Fruit fly (Drosophila melanogaster) whole organism, embryonic: ENCODE measurements around the gene Vps37B.

Experiments
- B-H2 ChIP-seq: fragments of 200-800 bp; sonication (Bioruptor generic); optimal IDR thresholded peaks from 2 replicates; lab custom pipeline; 2018; ENCODE audit warnings: missing biosample characterization, mild to moderate bottlenecking, missing genetic modification characterization
- Bgb ChIP-seq: fragments of 200-800 bp; sonication (Bioruptor generic); IDR thresholded peaks from 2 replicates; pipeline ENCODE4 v1.3.6; 2022; ENCODE audit warnings: missing biosample characterization, missing genetic modification characterization; ENCODE audit not compliant: partially characterized antibody
- C15 ChIP-seq: fragments of 200-800 bp; sonication (Bioruptor generic); IDR thresholded peaks from 3 replicates; pipeline ENCODE4 v1.3.6; 2022; ENCODE audit warnings: missing biosample characterization, missing genetic modification characterization
- CG10431 ChIP-seq: fragments of 200-800 bp; sonication (Bioruptor generic); optimal IDR thresholded peaks from 3 replicates; lab custom pipeline; 2018; ENCODE audit warnings: missing biosample characterization, mild to moderate bottlenecking, missing genetic modification characterization
- CG10543 ChIP-seq: fragments of 200-800 bp; sonication (Bioruptor generic); optimal IDR thresholded peaks from 3 replicates; lab custom pipeline; 2017; ENCODE audit warnings: missing biosample characterization, mild to moderate bottlenecking, missing genetic modification characterization, moderate library complexity
- CG14014 ChIP-seq: fragments of 200-800 bp; sonication (Bioruptor generic); IDR thresholded peaks from 2 replicates; pipeline ENCODE4 v1.3.6; 2022; ENCODE audit warnings: missing biosample characterization, missing genetic modification characterization
- CG1529 ChIP-seq: fragments of 200-800 bp; sonication (Bioruptor generic); optimal IDR thresholded peaks from 3 replicates; lab custom pipeline; 2018; ENCODE audit warnings: missing biosample characterization, missing genetic modification characterization
- CG1602 ChIP-seq: fragments of 200-800 bp; sonication (Bioruptor generic); optimal IDR thresholded peaks from 3 replicates; lab custom pipeline; 2016; ENCODE audit warnings: missing biosample characterization, missing genetic modification characterization
- CG17361 ChIP-seq: fragments of 200-800 bp; sonication (Bioruptor generic); IDR thresholded peaks from 3 replicates; pipeline ENCODE4 v1.3.6; 2022; ENCODE audit warnings: missing biosample characterization, missing genetic modification characterization
- CG1832 ChIP-seq: fragments of 200-800 bp; sonication (Bioruptor generic); optimal IDR thresholded peaks from 2 replicates; lab custom pipeline; 2017; ENCODE audit warnings: missing biosample characterization, mild to moderate bottlenecking, missing genetic modification characterization, inconsistent platforms
- CG2120 ChIP-seq: fragments of 200-800 bp; sonication (Bioruptor generic); optimal IDR thresholded peaks from 3 replicates; lab custom pipeline; 2016; ENCODE audit warnings: missing biosample characterization, missing genetic modification characterization
- CG2129 ChIP-seq: fragments of 200-800 bp; sonication (Bioruptor generic); IDR thresholded peaks from 2 replicates; pipeline ENCODE4 v1.3.6; 2022; ENCODE audit warnings: missing biosample characterization, missing genetic modification characterization; ENCODE audit not compliant: partially characterized antibody
- CG2889 ChIP-seq: fragments of 200-800 bp; sonication (Bioruptor generic); IDR thresholded peaks from 3 replicates; pipeline ENCODE4 v1.3.6; 2022; ENCODE audit warnings: missing biosample characterization, missing genetic modification characterization
- CG31224 ChIP-seq: fragments of 200-800 bp; sonication (Bioruptor generic); IDR thresholded peaks from 2 replicates; pipeline ENCODE4 v1.3.6; 2022; ENCODE audit warnings: missing biosample characterization, missing genetic modification characterization
- CG32532 ChIP-seq: fragments of 200-800 bp; sonication (Bioruptor generic); IDR thresholded peaks from 2 replicates; pipeline ENCODE4 v1.3.6; 2022; ENCODE audit warnings: missing biosample characterization, missing genetic modification characterization
- CG34224 ChIP-seq: fragments of 200-800 bp; sonication (Bioruptor generic); IDR thresholded peaks from 3 replicates; pipeline ENCODE4 v1.3.6; 2022; ENCODE audit warnings: missing biosample characterization, missing genetic modification characterization; ENCODE audit not compliant: partially characterized antibody
- CG4617 ChIP-seq: fragments of 200-800 bp; sonication (Bioruptor generic); optimal IDR thresholded peaks from 3 replicates; lab custom pipeline; 2016; ENCODE audit warnings: missing biosample characterization, missing genetic modification characterization, borderline replicate concordance
- CG6175 ChIP-seq: fragments of 200-800 bp; sonication (Bioruptor generic); IDR thresholded peaks from 3 replicates; pipeline ENCODE4 v1.3.6; 2022; ENCODE audit warnings: missing biosample characterization, missing genetic modification characterization
- CG6683 ChIP-seq: fragments of 200-800 bp; sonication (Bioruptor generic); optimal IDR thresholded peaks from 2 replicates; lab custom pipeline; 2017; ENCODE audit warnings: missing biosample characterization, mild to moderate bottlenecking, missing genetic modification characterization, missing genetic modification reagents
- CG7963 ChIP-seq: fragments of 200-800 bp; sonication (Bioruptor generic); IDR thresholded peaks from 3 replicates; pipeline ENCODE4 v1.3.6; 2022; ENCODE audit warnings: missing biosample characterization, missing genetic modification characterization; ENCODE audit not compliant: partially characterized antibody
- CG9876 ChIP-seq: fragments of 200-800 bp; sonication (Bioruptor generic); optimal IDR thresholded peaks from 2 replicates; lab custom pipeline; 2016; ENCODE audit warnings: missing biosample characterization, missing genetic modification characterization
- Deaf1 ChIP-seq: fragments of 200-800 bp; optimal IDR thresholded peaks from 3 replicates; lab custom pipeline; 2019; ENCODE audit warnings: missing biosample characterization, mild to moderate bottlenecking, missing genetic modification characterization, moderate library complexity
- Dll ChIP-seq: fragments of 200-800 bp; sonication (Bioruptor generic); IDR thresholded peaks from 4 replicates; pipeline ENCODE4 v1.3.6; 2022; ENCODE audit warnings: missing biosample characterization, missing genetic modification characterization; ENCODE audit not compliant: partially characterized antibody
- Doc3 ChIP-seq: fragments of 200-800 bp; sonication (Bioruptor generic); IDR thresholded peaks from 3 replicates; pipeline ENCODE4 v1.3.6; 2022; ENCODE audit warnings: missing biosample characterization, missing genetic modification characterization; ENCODE audit not compliant: partially characterized antibody
- Dref ChIP-seq: fragments of 200-800 bp; sonication (Bioruptor generic); IDR thresholded peaks from 2 replicates; pipeline ENCODE4 v1.3.6; 2022; ENCODE audit warnings: missing biosample characterization, missing genetic modification characterization
- Drgx ChIP-seq: fragments of 200-800 bp; sonication (Bioruptor generic); IDR thresholded peaks from 2 replicates; pipeline ENCODE4 v1.3.6; 2022; ENCODE audit warnings: missing biosample characterization, missing genetic modification characterization
- Gug ChIP-seq: fragments of 200-800 bp; sonication (Bioruptor generic); IDR thresholded peaks from 4 replicates; pipeline ENCODE4 v1.3.6; 2022; ENCODE audit warnings: missing biosample characterization, missing genetic modification characterization
- HLH4C ChIP-seq: fragments of 200-800 bp; sonication (Bioruptor generic); IDR thresholded peaks from 3 replicates; pipeline ENCODE4 v1.3.6; 2022; ENCODE audit warnings: missing biosample characterization, missing genetic modification characterization; ENCODE audit not compliant: partially characterized antibody
- HLHmδ ChIP-seq: fragments of 200-800 bp; sonication (Bioruptor generic); optimal IDR thresholded peaks from 2 replicates; lab custom pipeline; 2018; ENCODE audit warnings: missing biosample characterization, mild to moderate bottlenecking, missing genetic modification characterization, moderate library complexity
- Hmr ChIP-seq: fragments of 200-800 bp; sonication (Bioruptor generic); optimal IDR thresholded peaks from 3 replicates; lab custom pipeline; 2017; ENCODE audit warnings: mild to moderate bottlenecking, missing biosample characterization, missing genetic modification reagents, missing genetic modification characterization
- Med ChIP-seq: fragments of 200-800 bp; sonication (Bioruptor generic); peaks from one replicate; lab custom pipeline; 2016; ENCODE audit warnings: missing biosample characterization, missing genetic modification characterization, mild to moderate bottlenecking, inconsistent platforms, moderate library complexity
- Myb ChIP-seq: fragments of 200-800 bp; sonication (Bioruptor generic); optimal IDR thresholded peaks from 2 replicates; lab custom pipeline; 2016; ENCODE audit warnings: missing biosample characterization, missing genetic modification characterization
- NK7.1 ChIP-seq: fragments of 200-800 bp; sonication (Bioruptor generic); optimal IDR thresholded peaks from 3 replicates; lab custom pipeline; 2016; ENCODE audit warnings: missing biosample characterization, missing genetic modification characterization
- Sin3A ChIP-seq: fragments of >200 bp; optimal IDR thresholded peaks from 2 replicates; lab custom pipeline; 2018
- TFAM ChIP-seq: fragments of 200-800 bp; sonication (Bioruptor generic); optimal IDR thresholded peaks from 2 replicates; lab custom pipeline; 2017; ENCODE audit warnings: missing biosample characterization, missing genetic modification characterization, inconsistent platforms
- Usf ChIP-seq: fragments of 200-800 bp; sonication (Bioruptor generic); optimal IDR thresholded peaks from 2 replicates; lab custom pipeline; 2017; ENCODE audit warnings: missing genotype, missing biosample characterization, missing genetic modification characterization
- YL-1 ChIP-seq: fragments of 200-800 bp; sonication (Bioruptor generic); optimal IDR thresholded peaks from 3 replicates; lab custom pipeline; 2017; ENCODE audit warnings: missing biosample characterization, mild to moderate bottlenecking, missing genetic modification characterization
- al ChIP-seq: fragments of 200-800 bp; sonication (Bioruptor generic); IDR thresholded peaks from 2 replicates; pipeline ENCODE4 v1.3.6; 2022; ENCODE audit warnings: missing biosample characterization, missing genetic modification characterization
- amos ChIP-seq: fragments of 200-800 bp; sonication (Bioruptor generic); IDR thresholded peaks from 2 replicates; pipeline ENCODE4 v1.3.6; 2022; ENCODE audit warnings: missing biosample characterization, missing genetic modification characterization; ENCODE audit not compliant: partially characterized antibody
- aop ChIP-seq: fragments of 200-800 bp; sonication (Bioruptor generic); IDR thresholded peaks from 2 replicates; pipeline ENCODE4 v1.3.6; 2022; ENCODE audit warnings: missing biosample characterization, missing genetic modification characterization
- dmrt11E ChIP-seq: fragments of 200-800 bp; sonication (Bioruptor generic); optimal IDR thresholded peaks from 3 replicates; lab custom pipeline; 2018; ENCODE audit warnings: missing biosample characterization, mild to moderate bottlenecking, missing genetic modification characterization, moderate library complexity
- dysf ChIP-seq: fragments of 200-800 bp; sonication (Bioruptor generic); IDR thresholded peaks from 3 replicates; pipeline ENCODE4 v1.3.6; 2022; ENCODE audit warnings: missing biosample characterization, missing genetic modification characterization
- gt ChIP-seq: fragments of 200-800 bp; sonication (Bioruptor generic); IDR thresholded peaks from 2 replicates; pipeline ENCODE4 v1.3.6; 2022; ENCODE audit warnings: missing biosample characterization, missing genetic modification characterization
- hbn ChIP-seq: fragments of 200-800 bp; sonication (Bioruptor generic); IDR thresholded peaks from 2 replicates; pipeline ENCODE4 v1.3.6; 2022; ENCODE audit warnings: missing biosample characterization, missing genetic modification characterization; ENCODE audit not compliant: partially characterized antibody
- nmo ChIP-seq: fragments of 200-800 bp; sonication (Bioruptor generic); optimal IDR thresholded peaks from 2 replicates; lab custom pipeline; 2018; ENCODE audit warnings: missing biosample characterization, mild to moderate bottlenecking, missing genetic modification characterization, moderate library complexity
- pb ChIP-seq: fragments of 200-800 bp; sonication (Bioruptor generic); optimal IDR thresholded peaks from 3 replicates; lab custom pipeline; 2016; ENCODE audit warnings: missing biosample characterization, missing genetic modification characterization
- repo ChIP-seq: fragments of 200-800 bp; sonication (Bioruptor generic); optimal IDR thresholded peaks from 2 replicates; lab custom pipeline; 2016; ENCODE audit warnings: missing biosample characterization, missing genetic modification characterization
- sens ChIP-seq: fragments of 200-800 bp; sonication (Bioruptor generic); peaks from one replicate; lab custom pipeline; 2016; ENCODE audit warnings: missing biosample characterization, missing genetic modification characterization
- sim ChIP-seq: fragments of 200-800 bp; sonication (Bioruptor generic); IDR thresholded peaks from 2 replicates; pipeline ENCODE4 v1.3.6; 2022; ENCODE audit warnings: missing biosample characterization, missing genetic modification characterization
- so ChIP-seq: fragments of 200-800 bp; sonication (Bioruptor generic); IDR thresholded peaks from 3 replicates; pipeline ENCODE4 v1.3.6; 2022; ENCODE audit warnings: missing biosample characterization, missing genetic modification characterization
- zen2 ChIP-seq: fragments of 200-800 bp; sonication (Bioruptor generic); IDR thresholded peaks from 3 replicates; pipeline ENCODE4 v1.3.6; 2022; ENCODE audit warnings: missing biosample characterization, missing genetic modification characterization; ENCODE audit not compliant: partially characterized antibody

Gene Vps37B

DNA sequence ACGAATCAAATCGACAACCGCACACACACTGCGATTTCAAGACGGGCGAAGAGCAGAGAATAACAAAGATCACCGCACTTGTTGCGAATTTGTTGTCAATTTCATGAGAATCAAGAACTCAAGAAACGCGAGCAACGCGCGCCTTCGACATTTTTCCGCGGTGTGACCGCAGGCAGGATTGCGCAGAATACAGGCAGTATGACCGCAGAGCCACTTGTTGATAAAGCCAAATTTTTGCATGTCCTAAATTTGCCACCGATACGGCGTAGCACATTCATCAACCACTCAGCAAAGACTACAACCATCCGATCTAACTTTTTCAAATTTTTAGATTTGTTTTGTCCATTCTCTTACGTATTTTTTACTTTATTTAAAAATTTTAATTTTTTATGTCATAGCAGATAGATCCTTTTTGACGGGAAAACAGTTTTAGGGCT is 8.7 kb upstream of the Vps37B start, which contains the start of gene cno (continued):
- TF ChIP-seq CG2120 (GFP tag; lab: Kevin White, UChicago) (no peak), B-H2 (GFP tag; lab: Kevin White, UChicago) (peak; percentile 26), Hmr (GFP tag; lab: Kevin White, UChicago) (peak; percentile 88), Usf (GFP tag; lab: Kevin White, UChicago) (no peak), CG32532 (GFP tag; lab: Robert Waterston, UW) (0 out of 2 replicates have a peak, but pooled peaks have one; percentile 29), Bgb (peak; percentile 65; the same call in 1 of the 2 replicates), Drgx (GFP tag; lab: Robert Waterston, UW) (no peak), repo (GFP tag; lab: Kevin White, UChicago) (no peak), HLHmδ (GFP tag; lab: Kevin White, UChicago) (peak; percentile 87), CG10543 (GFP tag; lab: Kevin White, UChicago) (peak; percentile 33), CG14014 (GFP tag; lab: Robert Waterston, UW) (no peak), al (GFP tag; lab: Robert Waterston, UW) (no peak), amos (GFP tag; lab: Robert Waterston, UW) (peak; percentile 59), dmrt11E (tag; lab: Kevin White, UChicago) (no peak), CG1529 (GFP tag; lab: Kevin White, UChicago) (no peak), dysf (GFP tag; lab: Robert Waterston, UW) (no peak), CG1832 (GFP tag; lab: Kevin White, UChicago) (no peak), pb (GFP tag; lab: Kevin White, UChicago) (no peak), nmo (GFP tag; lab: Kevin White, UChicago) (peak; percentile 62), Med (GFP tag; lab: Kevin White, UChicago) (peak; percentile 89), CG1602 (GFP tag; lab: Kevin White, UChicago) (no peak), CG6683 (no peak), TFAM (GFP tag; lab: Kevin White, UChicago) (no peak), Deaf1 (tag; lab: Kevin White, UChicago) (no peak), Doc3 (GFP tag; lab: Robert Waterston, UW) (no peak), NK7.1 (GFP tag; lab: Kevin White, UChicago) (no peak), CG9876 (GFP tag; lab: Kevin White, UChicago) (no peak), CG17361 (GFP tag; lab: Robert Waterston, UW) (0 out of 3 replicates have a peak, but pooled peaks have one; percentile 17), C15 (no peak), CG2889 (GFP tag; lab: Robert Waterston, UW) (no peak), aop (GFP tag; lab: Robert Waterston, UW) (no peak), so (GFP tag; lab: Robert Waterston, UW) (0 out of 3 replicates have a peak, but pooled peaks have one; percentile 27), CG31224 (no peak), Gug (no peak), YL-1 (GFP tag; lab: Kevin White, UChicago) (no peak), gt (GFP tag; lab: Robert Waterston, UW) (no peak), CG34224 (GFP tag; lab: Robert Waterston, UW) (no peak), sim (no peak), CG10431 (no peak)

- TF ChIP-seq Dref (GFP tag; lab: Robert Waterston, UW) (peak; percentile 81), CG6175 (GFP tag; lab: Robert Waterston, UW) (no peak), Myb (GFP tag; lab: Kevin White, UChicago) (peak; percentile 73), HLH4C (GFP tag; lab: Robert Waterston, UW) (0 out of 3 replicates have a peak, but pooled peaks have one; percentile 34), CG4617 (GFP tag; lab: Kevin White, UChicago) (peak; percentile 62), zen2 (GFP tag; lab: Robert Waterston, UW) (no peak; the same call in 2 of the 3 replicates), Med (GFP tag; lab: Kevin White, UChicago) (peak; percentile 80), CG2129 (GFP tag; lab: Robert Waterston, UW) (peak; percentile 18; the same call in 1 of the 2 replicates), hbn (GFP tag; lab: Robert Waterston, UW) (peak; percentile 30; the same call in 1 of the 2 replicates), Dll (GFP tag; lab: Robert Waterston, UW) (peak; percentile 53; the same call in 3 of the 4 replicates), Sin3A (lab: Kevin White, UChicago) (peak; percentile 42), YL-1 (GFP tag; lab: Kevin White, UChicago) (peak; percentile 31), CG7963 (GFP tag; lab: Robert Waterston, UW) (peak; percentile 63; the same call in 2 of the 3 replicates), sens (GFP tag; lab: Kevin White, UChicago) (peak; percentile 37)
These were observed 6.5 kb upstream of the Vps37B start, which contains the start of the genes Prosbeta2R2 and CG1116 for dm6 chr3R:5219466-5219865. Prosbeta2R2 (minus strand) TSS chr3R:5219528. CG1116 (plus strand) TSS chr3R:5219657.
